Worm (Caenorhabditis elegans): Measurements from ENCODE around the gene cnc-10.

ce11 chrV:11144694-11145093 is 38.3 kb upstream of the cnc-10 start, which contains the start of gene C06H2.7:
- TF ChIP-seq mab-5 (tag; optimal IDR thresholded peaks at IDR 0.05): no peak
- no peak for TF ChIP-seq ZK546.5 (tag; optimal IDR thresholded peaks at IDR 0.05)
- TF ChIP-seq ceh-82 (tag; optimal IDR thresholded peaks at IDR 0.05): no peak
- no peak for TF ChIP-seq elt-3 (tag; optimal IDR thresholded peaks at IDR 0.05)
- TF ChIP-seq nhr-12 (tag; optimal IDR thresholded peaks at IDR 0.05): no peak
- TF ChIP-seq unc-39 (tag; optimal IDR thresholded peaks at IDR 0.05): no peak
- no peak for TF ChIP-seq aly-2 (tag; optimal IDR thresholded peaks at IDR 0.05)
- no peak for TF ChIP-seq lin-13 (GFP tag; optimal IDR thresholded peaks at IDR 0.05)
- no peak for TF ChIP-seq elt-1 (tag; optimal IDR thresholded peaks at IDR 0.05)
- no peak for TF ChIP-seq ztf-4 (tag; optimal IDR thresholded peaks at IDR 0.05)

Data from whole organism, L2 larva.